Fruit fly (Drosophila melanogaster): Measurements from ENCODE around the gene CG33521.

The CG33521 gene

dm6 chr4:1156278-1156677 is 29.3 kb upstream of the CG33521 start:
- TF ChIP-seq CG4318 (GFP tag; optimal IDR thresholded peaks at IDR 0.05) (no peak), CG3032 (tag; optimal IDR thresholded peaks at IDR 0.05) (no peak), Hr4 (GFP tag; optimal IDR thresholded peaks at IDR 0.05) (no peak), net (GFP tag; optimal IDR thresholded peaks at IDR 0.05) (no peak), ss (GFP tag; optimal IDR thresholded peaks at IDR 0.05) (no peak), Met (GFP tag; optimal IDR thresholded peaks at IDR 0.05) (no peak), CG11294 (GFP tag; IDR thresholded peaks at IDR 0.05) (no peak), dac (GFP tag; optimal IDR thresholded peaks at IDR 0.05) (no peak), CG32006 (GFP tag; optimal IDR thresholded peaks at IDR 0.05) (no peak), achi (GFP tag; optimal IDR thresholded peaks at IDR 0.05) (no peak)

- TF ChIP-seq CG8632 (GFP tag; optimal IDR thresholded peaks at IDR 0.05) (no peak), Hr39 (GFP tag; optimal IDR thresholded peaks at IDR 0.05) (no peak), fd59A (GFP tag; optimal IDR thresholded peaks at IDR 0.05) (no peak), Eip78C (GFP tag) (no peak), vri (GFP tag; optimal IDR thresholded peaks at IDR 0.05) (no peak), topi (GFP tag; optimal IDR thresholded peaks at IDR 0.05) (no peak), CG10631 (GFP tag; optimal IDR thresholded peaks at IDR 0.05) (no peak), fkh (GFP tag; optimal IDR thresholded peaks at IDR 0.05) (no peak), Sox14 (GFP tag; optimal IDR thresholded peaks at IDR 0.05) (no peak), CG8319 (GFP tag; optimal IDR thresholded peaks at IDR 0.05) (no peak), CG6276 (GFP tag; optimal IDR thresholded peaks at IDR 0.05) (no peak), Sox102F (GFP tag; optimal IDR thresholded peaks at IDR 0.05) (no peak), Ets96B (tag; optimal IDR thresholded peaks at IDR 0.05) (no peak), salr (GFP tag; optimal IDR thresholded peaks at IDR 0.05) (no peak), Smox (GFP tag; optimal IDR thresholded peaks at IDR 0.05) (no peak), CG11902 (GFP tag; optimal IDR thresholded peaks at IDR 0.05) (no peak), Sox15 (GFP tag; optimal IDR thresholded peaks at IDR 0.05) (no peak), Met (GFP tag; optimal IDR thresholded peaks at IDR 0.05) (no peak)
These were observed 23.5 kb upstream of the CG33521 start, which contains the start of gene CG32017 for dm6 chr4:1162058-1162457. Gene CG32017 (minus strand): TSS chr4:1162158.

DNA sequence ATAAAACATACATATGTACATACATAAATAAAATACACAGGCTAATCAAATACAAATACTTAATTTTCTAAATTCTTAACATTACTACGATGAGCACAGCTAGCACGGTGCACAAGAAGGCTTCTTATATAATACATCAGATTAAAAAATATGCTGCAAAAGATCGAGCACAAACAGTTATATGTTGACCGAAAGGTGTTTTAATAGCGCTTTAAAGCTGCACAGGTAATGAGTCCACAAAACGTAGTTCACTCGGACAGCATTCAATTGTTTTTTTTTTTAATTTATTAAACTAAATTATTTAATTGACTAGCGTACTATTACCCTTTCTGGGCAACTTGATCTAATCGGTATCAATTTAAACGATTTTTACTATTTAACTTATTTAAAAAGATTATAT is 10.4 kb upstream of the CG33521 start:
- TF ChIP-seq CG8319 (GFP tag; optimal IDR thresholded peaks at IDR 0.05) (no peak), Sox102F (GFP tag; optimal IDR thresholded peaks at IDR 0.05) (no peak)

dm6 chr4:1181591-1182125 is 3.9 kb upstream of the CG33521 start, which contains the start of gene pho:
Gene pho (minus strand): TSS chr4:1181628.
- TF ChIP-seq acj6 (GFP tag; optimal IDR thresholded peaks at IDR 0.05) (no peak), CG10669 (GFP tag; optimal IDR thresholded peaks at IDR 0.05) (no peak), CG11294 (GFP tag; IDR thresholded peaks at IDR 0.05) (no peak), Sox15 (GFP tag; optimal IDR thresholded peaks at IDR 0.05) (peak; percentile 33), Blimp-1 (GFP tag; optimal IDR thresholded peaks at IDR 0.05) (no peak), CG8632 (GFP tag; optimal IDR thresholded peaks at IDR 0.05) (no peak), pdm3 (GFP tag; optimal IDR thresholded peaks at IDR 0.05) (no peak), cyc (GFP tag; optimal IDR thresholded peaks at IDR 0.05) (peak; percentile 46), Sox14 (GFP tag; optimal IDR thresholded peaks at IDR 0.05) (no peak), CG10631 (GFP tag; optimal IDR thresholded peaks at IDR 0.05) (peak; percentile 36), CG16779 (tag; optimal IDR thresholded peaks at IDR 0.05) (no peak), vri (GFP tag; optimal IDR thresholded peaks at IDR 0.05) (no peak), fd59A (GFP tag; optimal IDR thresholded peaks at IDR 0.05) (no peak), Smox (GFP tag; optimal IDR thresholded peaks at IDR 0.05) (no peak), Hr4 (GFP tag; optimal IDR thresholded peaks at IDR 0.05) (peak; percentile 38), esn (GFP tag; optimal IDR thresholded peaks at IDR 0.05) (peak; percentile 18), OdsH (GFP tag; optimal IDR thresholded peaks at IDR 0.05) (peak; percentile 44), CG32006 (GFP tag; optimal IDR thresholded peaks at IDR 0.05) (no peak), Hr39 (GFP tag; optimal IDR thresholded peaks at IDR 0.05) (peak; percentile 42), Sox102F (GFP tag; optimal IDR thresholded peaks at IDR 0.05) (no peak), Ets96B (tag; optimal IDR thresholded peaks at IDR 0.05) (no peak), CG11902 (GFP tag; optimal IDR thresholded peaks at IDR 0.05) (peak; percentile 20), net (GFP tag; optimal IDR thresholded peaks at IDR 0.05) (no peak), svp (GFP tag) (no peak), CG7368 (GFP tag; optimal IDR thresholded peaks at IDR 0.05) (no peak), CG3032 (tag; optimal IDR thresholded peaks at IDR 0.05) (peak; percentile 43), dac (GFP tag; optimal IDR thresholded peaks at IDR 0.05) (no peak), CG8119 (GFP tag; IDR thresholded peaks at IDR 0.05) (no peak), CG3919 (GFP tag; optimal IDR thresholded peaks at IDR 0.05) (no peak), CG6854 (GFP tag; optimal IDR thresholded peaks at IDR 0.05) (no peak), CG34406 (GFP tag; optimal IDR thresholded peaks at IDR 0.05) (no peak), fkh (GFP tag; optimal IDR thresholded peaks at IDR 0.05) (no peak), CG6808 (GFP tag; optimal IDR thresholded peaks at IDR 0.05) (no peak), CG6276 (GFP tag; optimal IDR thresholded peaks at IDR 0.05) (no peak), topi (GFP tag; optimal IDR thresholded peaks at IDR 0.05) (peak; percentile 38), CG4318 (GFP tag; optimal IDR thresholded peaks at IDR 0.05) (peak; percentile 33)
